Fruit fly (Drosophila melanogaster) Kc167 (cell line): ENCODE measurements around the gene Hmu.

Experiments used
- Myc ChIP-seq: fragments of >200 bp; optimal IDR thresholded peaks from 2 replicates; lab custom pipeline; 2017; ENCODE audit warnings: missing external identifiers
- psq ChIP-seq: fragments of >200 bp; optimal IDR thresholded peaks from 2 replicates; lab custom pipeline; 2017; ENCODE audit warnings: missing external identifiers

dm6 chr3R:27282286-27282685 is 6.3 kb upstream of the Hmu start, which contains the start of gene mrt:
- TF ChIP-seq psq (lab: Kevin White, UChicago) (no peak), Myc (lab: Kevin White, UChicago) (no peak)
